Fruit fly (Drosophila melanogaster) whole organism, larva: ENCODE data around the gene Dic61B.

Source experiments
- noc ChIP-seq: fragments of 200-800 bp; sonication (Bioruptor generic); optimal IDR thresholded peaks from 3 replicates; lab custom pipeline; 2019; ENCODE audit warnings: missing biosample characterization, mild to moderate bottlenecking, missing genetic modification characterization, moderate library complexity

The Dic61B gene

DNA sequence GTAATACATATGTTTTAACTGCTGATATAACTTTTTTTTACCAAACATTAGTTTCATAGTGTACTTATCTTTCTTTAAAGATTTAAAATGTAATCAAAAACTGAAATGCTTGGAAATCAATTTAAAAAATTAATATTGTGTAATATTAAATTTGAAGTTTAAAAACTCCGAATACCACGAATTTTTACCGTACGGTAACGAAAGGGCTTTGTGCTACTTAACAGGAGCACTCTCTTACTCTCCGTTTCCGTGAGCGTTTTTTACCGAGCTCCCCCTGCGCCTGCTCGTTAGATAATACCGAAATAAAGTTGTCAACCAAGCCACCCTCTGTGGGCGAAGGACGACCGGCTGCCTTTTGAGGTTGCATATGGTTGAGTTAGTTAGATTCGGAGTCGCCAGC lies at the start of gene Dic61B, which contains the start of gene p130CAS:
TSS of gene Dic61B (minus strand) at position 101 of the 400 bp plus-strand sequence.
TSS of gene p130CAS (plus strand) at position 396 of the 400 bp plus-strand sequence.
- no peak for TF ChIP-seq noc

DNA sequence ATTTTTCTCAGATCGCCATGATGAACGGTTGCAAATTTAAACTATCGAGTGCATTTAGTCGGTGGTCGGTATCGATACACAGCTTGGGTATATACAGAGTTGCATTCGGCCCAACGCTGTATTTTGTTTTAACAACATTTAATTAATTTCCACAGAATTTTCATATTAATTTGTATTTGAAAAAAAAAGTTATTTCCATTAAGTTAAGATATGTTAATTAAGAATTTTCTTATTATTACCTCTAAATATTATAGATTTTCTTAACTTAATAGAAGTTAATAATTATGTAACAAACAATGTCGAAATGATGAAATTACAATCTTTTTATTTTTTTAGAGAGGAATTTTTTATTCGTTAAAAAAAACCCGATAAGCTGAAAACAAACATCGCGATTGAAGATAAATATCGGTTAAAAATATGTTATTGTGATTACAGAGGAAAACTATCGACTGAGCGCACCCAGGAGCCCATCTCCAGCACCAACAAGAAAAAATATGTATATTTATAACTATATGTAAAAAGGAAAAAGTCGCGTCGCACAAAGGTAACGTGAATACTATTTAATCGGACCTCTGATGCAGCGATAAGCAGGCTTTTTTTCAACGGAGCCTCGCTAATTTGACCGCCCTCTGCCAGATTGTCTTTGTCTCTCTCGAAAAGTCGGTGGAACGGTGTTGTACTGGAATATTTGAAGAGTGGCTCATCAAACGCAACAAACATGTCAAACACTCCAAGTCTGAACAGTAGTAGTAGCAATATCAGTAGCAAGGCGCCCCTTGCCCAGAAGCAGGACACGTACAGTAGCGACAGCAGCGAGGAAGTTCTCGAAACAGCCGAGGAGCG lies 47.6 kb upstream of the Dic61B start, which contains the start of the genes rno and mri:
TSS of gene rno (minus strand) at position 9 of the 843 bp plus-strand sequence.
TSS of gene mri (plus strand) at position 421 of the 843 bp plus-strand sequence.
- peak; percentile 65 for TF ChIP-seq noc

DNA sequence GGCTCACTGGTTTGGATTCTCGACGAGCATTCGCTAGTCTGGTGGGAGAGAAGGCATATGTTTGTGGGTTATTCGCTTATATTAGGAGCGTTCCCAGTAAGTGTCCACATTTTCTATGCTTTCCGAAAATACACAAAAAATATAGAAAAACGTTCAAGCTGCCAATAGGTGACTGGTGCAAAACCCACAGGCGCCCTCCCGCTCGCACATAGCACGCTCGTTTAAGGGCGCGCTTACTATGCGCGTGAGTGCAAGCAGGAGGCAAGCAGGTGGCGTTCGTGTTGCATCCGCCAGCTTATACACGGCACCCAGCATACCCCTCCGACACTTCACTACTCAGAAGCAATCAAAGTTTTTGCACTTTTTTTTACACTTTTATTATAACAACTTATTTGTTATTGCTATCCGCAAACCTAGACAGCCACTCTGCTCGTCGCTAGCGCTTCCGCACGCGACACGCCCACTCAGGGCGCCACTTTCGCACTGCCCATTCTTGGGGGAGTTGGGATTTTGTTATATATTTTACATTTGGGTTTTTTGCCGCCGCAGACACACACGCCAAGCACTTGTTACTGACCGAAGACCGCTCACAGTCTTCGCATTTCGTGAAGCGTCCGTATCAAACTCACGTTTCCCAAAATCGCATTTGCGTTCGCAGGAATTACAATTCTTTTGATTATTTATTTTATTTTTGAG lies 46.8 kb upstream of the Dic61B start:
- TF ChIP-seq noc = no peak

- no peak for TF ChIP-seq noc
Observed at dm6 chr3L:184251-184650, 31.9 kb upstream of the Dic61B start, which contains the start of the genes CG34140, Mkp and Mtch. TSS of gene CG34140 (minus strand) at chr3L:184424. TSS of gene Mkp (minus strand) at chr3L:184540. TSS of gene Mtch (plus strand) at chr3L:184626.

DNA sequence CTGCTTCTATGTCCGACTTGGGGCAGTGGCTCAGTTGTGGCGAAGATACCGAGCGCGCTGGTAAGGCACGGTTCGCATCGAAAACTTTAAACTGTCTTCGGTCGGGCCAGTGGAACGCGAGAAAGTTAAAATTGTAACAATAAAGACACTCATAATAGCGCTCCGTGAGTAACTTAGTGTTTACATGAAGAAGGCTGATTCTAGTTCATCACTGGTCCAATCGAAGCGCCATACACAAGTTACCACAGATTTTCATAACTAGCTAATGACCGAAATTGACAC lies 27.8 kb upstream of the Dic61B start:
- TF ChIP-seq noc = no peak

DNA sequence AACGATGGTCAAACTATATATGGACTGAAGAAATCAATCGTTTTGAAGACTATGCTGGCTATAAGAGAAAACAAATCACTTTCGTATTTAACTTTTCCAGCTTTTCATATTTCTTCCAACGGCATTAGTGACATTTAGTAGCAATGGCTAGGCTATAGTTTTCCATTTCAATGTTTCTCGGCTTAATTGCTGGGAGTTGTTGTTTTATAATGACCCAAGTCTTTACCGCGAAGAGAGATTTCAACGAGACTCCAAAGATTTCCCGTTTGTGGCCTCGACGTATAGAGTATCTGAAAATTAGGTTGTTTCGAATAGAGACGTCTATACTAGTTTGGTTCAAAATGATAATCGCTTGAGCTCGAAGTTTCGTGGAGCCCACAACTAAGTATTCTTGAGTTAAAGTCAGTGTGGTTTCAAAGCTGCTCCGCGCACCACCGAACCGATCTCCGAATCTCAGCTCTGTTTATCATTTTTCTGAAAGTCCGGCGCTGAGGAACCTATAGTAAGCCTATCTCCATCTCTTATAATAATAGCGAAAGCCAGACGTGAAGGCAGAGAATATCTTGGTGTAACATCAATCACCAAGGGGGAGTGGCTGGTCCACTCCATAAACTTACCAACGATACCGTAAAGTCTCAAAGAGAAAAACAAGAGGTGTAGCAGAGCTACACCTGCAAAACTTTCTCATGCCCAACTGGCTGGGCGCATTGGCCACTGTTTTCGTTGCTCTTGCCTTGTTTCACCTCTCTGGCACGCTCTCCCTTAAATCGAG lies 27.3 kb upstream of the Dic61B start, which contains the start of gene CG13875:
TSS of gene CG13875 (plus strand) at position 434 of the 772 bp plus-strand sequence.
- TF ChIP-seq noc = no peak

- TF ChIP-seq noc = no peak
Observed at dm6 chr3L:178913-179488, 26.6 kb upstream of the Dic61B start, which contains the start of gene Vdup1. TSS of gene Vdup1 (minus strand) at chr3L:178963.

DNA sequence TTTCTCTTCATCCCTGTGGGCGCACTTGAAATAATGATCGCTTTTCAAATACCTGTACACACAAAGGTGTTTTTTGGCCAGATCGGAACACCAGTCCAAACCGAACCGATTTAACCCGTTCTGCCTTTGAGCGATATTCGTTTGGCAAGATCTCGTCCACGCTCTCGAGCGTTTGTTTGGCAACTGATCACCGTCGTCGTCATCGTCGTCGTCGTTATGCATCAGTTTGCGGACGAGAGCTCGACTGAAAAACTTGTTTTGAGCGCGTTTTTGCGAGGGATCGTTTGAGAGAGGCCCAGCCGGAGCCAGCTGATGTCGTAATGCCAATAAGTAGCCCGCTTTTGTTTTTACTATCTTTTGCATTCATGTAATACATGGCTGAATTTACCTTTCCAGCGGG lies 26.1 kb upstream of the Dic61B start:
- TF ChIP-seq noc = no peak

- TF ChIP-seq noc = no peak
Observed at dm6 chr3L:177938-178337, 25.5 kb upstream of the Dic61B start.

dm6 chr3L:175949-176348 lies 23.6 kb upstream of the Dic61B start, which contains the start of gene CG7049:
TSS of gene CG7049 (minus strand) at chr3L:176228.
- peak; percentile 10 for TF ChIP-seq noc

- TF ChIP-seq noc = no peak
Observed at dm6 chr3L:174501-174900, 22.1 kb upstream of the Dic61B start.

- no peak for TF ChIP-seq noc
Observed at dm6 chr3L:171729-172128, 19.3 kb upstream of the Dic61B start.

DNA sequence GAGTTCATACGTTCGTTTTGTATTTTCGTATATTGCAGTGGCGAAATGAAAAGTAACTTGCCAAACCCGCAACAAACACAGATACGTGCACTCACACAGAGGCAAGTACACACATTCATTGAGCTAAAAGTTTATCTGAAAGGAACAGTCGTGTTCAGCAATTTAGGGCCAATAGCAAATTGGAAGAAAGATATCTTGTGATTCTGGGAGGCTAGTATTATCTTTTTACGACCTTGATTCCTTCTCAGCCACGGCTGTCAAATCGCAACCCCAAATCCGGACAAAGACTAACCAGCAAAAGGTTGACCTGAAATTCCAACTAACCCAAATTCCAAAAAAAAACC lies 14.4 kb upstream of the Dic61B start:
- TF ChIP-seq noc = no peak

dm6 chr3L:165981-166788 lies 13.8 kb upstream of the Dic61B start:
- no peak for TF ChIP-seq noc

DNA sequence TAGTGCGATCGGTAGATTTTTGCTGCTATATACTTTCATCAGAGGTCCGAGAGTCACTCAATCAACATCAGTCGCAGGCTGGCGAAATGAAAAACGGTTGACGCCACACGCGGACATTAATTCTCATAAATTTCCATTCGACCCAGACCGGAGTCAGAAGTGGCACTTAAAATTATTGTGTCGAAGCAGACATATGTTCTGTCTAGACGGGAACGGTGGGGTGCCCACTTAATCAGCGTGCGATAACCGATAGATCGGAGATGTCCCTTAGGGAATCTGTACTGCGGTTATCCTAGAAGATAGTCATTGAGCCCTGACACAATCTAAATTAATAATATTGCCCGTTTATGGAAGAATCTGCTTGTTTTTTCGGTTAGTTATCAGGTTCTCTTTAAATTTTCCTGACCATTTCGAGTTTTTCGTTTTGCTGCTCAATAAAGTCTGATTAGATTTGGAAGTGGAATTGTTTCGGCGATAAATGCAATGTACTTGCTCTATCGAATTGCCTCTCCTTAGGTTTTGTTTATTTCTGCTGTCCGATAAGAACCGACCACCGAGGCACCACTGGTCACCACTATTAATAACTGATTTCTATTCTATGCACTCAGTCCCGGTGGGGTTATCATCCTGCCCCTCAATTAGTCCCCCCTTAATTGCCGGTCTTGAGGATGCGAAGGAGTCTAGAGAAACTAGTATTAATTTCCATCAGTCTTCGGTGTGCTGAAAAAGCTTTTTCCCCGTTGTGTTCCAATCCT lies 9.6 kb upstream of the Dic61B start:
- no peak for TF ChIP-seq noc
